1 fruit fly cellular context compared by ENCODE assay signal in the genomic region with DNA sequence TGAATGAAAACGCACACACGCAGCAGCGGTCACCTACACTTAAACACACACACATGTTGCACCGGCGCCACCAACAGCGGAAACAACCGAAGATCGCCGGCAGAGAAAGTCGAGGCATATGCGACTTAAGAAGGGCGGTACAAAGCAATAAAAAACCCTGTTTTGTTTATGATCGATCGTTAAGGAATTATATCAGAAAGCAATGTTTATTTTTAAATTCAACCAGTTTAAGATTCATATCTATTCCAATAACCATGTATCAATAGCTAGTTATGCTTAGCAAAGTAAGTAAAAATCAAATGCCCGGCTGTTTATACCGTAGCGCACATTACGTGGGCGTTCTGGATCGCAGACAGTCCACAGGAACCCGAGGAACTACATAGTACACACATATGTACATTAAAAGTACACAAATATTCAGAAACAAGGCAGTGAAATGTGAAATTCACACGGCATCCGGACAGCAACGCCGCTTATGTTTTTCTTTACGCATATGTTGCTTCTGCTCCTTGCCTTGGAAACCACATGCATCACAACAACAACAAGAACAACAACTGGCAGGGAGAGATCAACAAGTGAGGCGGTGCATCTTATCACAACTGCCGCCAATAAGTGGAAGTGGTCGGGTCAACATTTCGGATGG.
TF ChIP-seq lines count a peak whose summit lies in the region.

No protein-coding gene starts in this region.

TF ChIP-seq in whole organism, embryonic, 481 proteins besides CTCF, POLR2A, EP300 and RAD21 (continued from another document and continues in another):
- TF ChIP-seq Neu2 (GFP tag; optimal IDR thresholded peaks at IDR 0.05; lab: Kevin White, UChicago; ENCODE audit: borderline replicate concordance) (peak; percentile 97), CG18764 (GFP tag; optimal IDR thresholded peaks at IDR 0.05; lab: Kevin White, UChicago) (peak; percentile 95), CG11456 (GFP tag; IDR thresholded peaks at IDR 0.05; lab: Robert Waterston, UW) (peak; percentile 93), CG17359 (tag; optimal IDR thresholded peaks at IDR 0.05; lab: Kevin White, UChicago) (peak; percentile 99), CG6765 (GFP tag; optimal IDR thresholded peaks at IDR 0.05; lab: Kevin White, UChicago) (peak; percentile 82), Max (GFP tag; optimal IDR thresholded peaks at IDR 0.05; lab: Kevin White, UChicago) (peak; percentile 98), nom (GFP tag; optimal IDR thresholded peaks at IDR 0.05; lab: Kevin White, UChicago) (peak; percentile 90), CG12104 (GFP tag; optimal IDR thresholded peaks at IDR 0.05; lab: Kevin White, UChicago) (peak; percentile 95), D19B (GFP tag; optimal IDR thresholded peaks at IDR 0.05; lab: Kevin White, UChicago) (peak; percentile 70), Ets65A (GFP tag; lab: Kevin White, UChicago) (peak; percentile 99), CG16779 (GFP tag; IDR thresholded peaks at IDR 0.05; lab: Robert Waterston, UW) (peak; percentile 93), zfh1 (GFP tag; IDR thresholded peaks at IDR 0.05; lab: Robert Waterston, UW) (peak; percentile 99), Lhr (GFP tag; optimal IDR thresholded peaks at IDR 0.05; lab: Kevin White, UChicago) (peak; percentile 93), Hr78 (GFP tag; optimal IDR thresholded peaks at IDR 0.05; lab: Kevin White, UChicago) (peak in 1 of 2 experiments; percentile 93), MBD-R2 (GFP tag; IDR thresholded peaks at IDR 0.05; lab: Robert Waterston, UW) (peak; percentile 64; the same call in 1 of the 2 replicates), nerfin-1 (tag; optimal IDR thresholded peaks at IDR 0.05; lab: Kevin White, UChicago) (peak; percentile 97), CG3847 (GFP tag; IDR thresholded peaks at IDR 0.05; lab: Robert Waterston, UW) (peak; percentile 93), CG14860 (GFP tag; IDR thresholded peaks at IDR 0.05; lab: Robert Waterston, UW; ENCODE audit: partially characterized antibody) (no peak), lmd (GFP tag; IDR thresholded peaks at IDR 0.05; lab: Robert Waterston, UW) (peak; percentile 97), Xrp1 (GFP tag; IDR thresholded peaks at IDR 0.05; lab: Robert Waterston, UW) (peak; percentile 99), CG10274 (GFP tag; optimal IDR thresholded peaks at IDR 0.05; lab: Kevin White, UChicago) (peak; percentile 100), schlank (tag; optimal IDR thresholded peaks at IDR 0.05; lab: Kevin White, UChicago) (peak; percentile 76), CG10979 (tag; optimal IDR thresholded peaks at IDR 0.05; lab: Kevin White, UChicago) (peak; percentile 100), CG13624 (GFP tag; optimal IDR thresholded peaks at IDR 0.05; lab: Kevin White, UChicago) (peak; percentile 95), dmrt99B (tag; optimal IDR thresholded peaks at IDR 0.05; lab: Kevin White, UChicago) (peak; percentile 98), Oli (tag; optimal IDR thresholded peaks at IDR 0.05; lab: Kevin White, UChicago) (peak; percentile 97), pzg (GFP tag; optimal IDR thresholded peaks at IDR 0.05; lab: Kevin White, UChicago) (no peak), Optix (GFP tag; IDR thresholded peaks at IDR 0.05; lab: Robert Waterston, UW) (peak; percentile 98), Scr (GFP tag; IDR thresholded peaks at IDR 0.05; lab: Robert Waterston, UW; ENCODE audit: partially characterized antibody) (no peak), HLH54F (GFP tag; optimal IDR thresholded peaks at IDR 0.05; lab: Kevin White, UChicago) (peak; percentile 96), CG30403 (GFP tag; optimal IDR thresholded peaks at IDR 0.05; lab: Kevin White, UChicago) (peak; percentile 97), CG5245 (GFP tag; optimal IDR thresholded peaks at IDR 0.05; lab: Kevin White, UChicago) (peak; percentile 98), CG8924 (tag; optimal IDR thresholded peaks at IDR 0.05; lab: Kevin White, UChicago) (peak; percentile 98), fru (optimal IDR thresholded peaks at IDR 0.05; lab: Kevin White, UChicago) (no peak), CG14050 (GFP tag; IDR thresholded peaks at IDR 0.05; lab: Robert Waterston, UW) (peak; percentile 93), CG6791 (GFP tag; IDR thresholded peaks at IDR 0.05; lab: Robert Waterston, UW; ENCODE audit: partially characterized antibody) (no peak), Stat92E (GFP tag; optimal IDR thresholded peaks at IDR 0.05; lab: Kevin White, UChicago) (peak in 1 of 3 experiments; percentile 96), CG10959 (GFP tag; IDR thresholded peaks at IDR 0.05; lab: Robert Waterston, UW) (peak; percentile 98), pfk (GFP tag; optimal IDR thresholded peaks at IDR 0.05; lab: Kevin White, UChicago) (peak; percentile 45), ken (GFP tag; IDR thresholded peaks at IDR 0.05; lab: Robert Waterston, UW) (peak; percentile 97), Spps (tag; optimal IDR thresholded peaks at IDR 0.05; lab: Kevin White, UChicago) (peak; percentile 98), Dip3 (GFP tag; optimal IDR thresholded peaks at IDR 0.05; lab: Kevin White, UChicago) (peak; percentile 91), onecut (GFP tag; IDR thresholded peaks at IDR 0.05; lab: Robert Waterston, UW) (peak; percentile 94), mld (GFP tag; IDR thresholded peaks at IDR 0.05; lab: Robert Waterston, UW; ENCODE audit: partially characterized antibody) (no peak), luna (GFP tag; optimal IDR thresholded peaks at IDR 0.05; lab: Kevin White, UChicago) (peak; percentile 33), CG15601 (tag; optimal IDR thresholded peaks at IDR 0.05; lab: Kevin White, UChicago) (peak; percentile 96), nmo (GFP tag; optimal IDR thresholded peaks at IDR 0.05; lab: Kevin White, UChicago) (peak; percentile 98), twi (tag; optimal IDR thresholded peaks at IDR 0.05; lab: Kevin White, UChicago) (peak; percentile 100), vnd (GFP tag; IDR thresholded peaks at IDR 0.05; lab: Robert Waterston, UW; ENCODE audit: partially characterized antibody) (no peak), CG8944 (GFP tag; optimal IDR thresholded peaks at IDR 0.05; lab: Kevin White, UChicago) (peak; percentile 97), CG7786 (GFP tag; optimal IDR thresholded peaks at IDR 0.05; lab: Kevin White, UChicago) (peak; percentile 97), CG17328 (GFP tag; IDR thresholded peaks at IDR 0.05; lab: Robert Waterston, UW) (peak; percentile 99), CG8478 (optimal IDR thresholded peaks at IDR 0.05; lab: Kevin White, UChicago) (no peak), fd96Cb (tag; optimal IDR thresholded peaks at IDR 0.05; lab: Kevin White, UChicago) (peak; percentile 99), trem (tag; optimal IDR thresholded peaks at IDR 0.05; lab: Kevin White, UChicago) (peak; percentile 97), Hr39 (optimal IDR thresholded peaks at IDR 0.05; lab: Kevin White, UChicago) (no peak), CG7745 (tag; optimal IDR thresholded peaks at IDR 0.05; lab: Kevin White, UChicago) (peak; percentile 78), ara (GFP tag; IDR thresholded peaks at IDR 0.05; lab: Robert Waterston, UW) (peak; percentile 99), gro (GFP tag; optimal IDR thresholded peaks at IDR 0.05; lab: Kevin White, UChicago) (peak; percentile 93), cas (GFP tag; IDR thresholded peaks at IDR 0.05; lab: Robert Waterston, UW) (peak; percentile 73), ftz-f1 (GFP tag; optimal IDR thresholded peaks at IDR 0.05; lab: Kevin White, UChicago) (peak; percentile 38), ap (GFP tag; IDR thresholded peaks at IDR 0.05; lab: Robert Waterston, UW) (peak; percentile 96), Nf-YB (GFP tag; optimal IDR thresholded peaks at IDR 0.05; lab: Kevin White, UChicago) (peak; percentile 85), zf30C (GFP tag; optimal IDR thresholded peaks at IDR 0.05; lab: Kevin White, UChicago) (no peak), rib (GFP tag; IDR thresholded peaks at IDR 0.05; lab: Robert Waterston, UW) (peak; percentile 44), Deaf1 (tag; optimal IDR thresholded peaks at IDR 0.05; lab: Kevin White, UChicago) (peak; percentile 83), Hmx (GFP tag; optimal IDR thresholded peaks at IDR 0.05; lab: Kevin White, UChicago) (peak; percentile 81), sc (optimal IDR thresholded peaks at IDR 0.05; lab: Kevin White, UChicago) (no peak), sc (GFP tag; optimal IDR thresholded peaks at IDR 0.05; lab: Kevin White, UChicago) (peak; percentile 98), ac (GFP tag; optimal IDR thresholded peaks at IDR 0.05; lab: Kevin White, UChicago) (peak; percentile 95), CG7963 (GFP tag; IDR thresholded peaks at IDR 0.05; lab: Robert Waterston, UW; ENCODE audit: partially characterized antibody) (no peak), CG11723 (GFP tag; optimal IDR thresholded peaks at IDR 0.05; lab: Kevin White, UChicago) (peak; percentile 94), CG3995 (GFP tag; optimal IDR thresholded peaks at IDR 0.05; lab: Kevin White, UChicago) (peak; percentile 69), Tbp (GFP tag; optimal IDR thresholded peaks at IDR 0.05; lab: Kevin White, UChicago) (no peak), HLHmδ (GFP tag; optimal IDR thresholded peaks at IDR 0.05; lab: Kevin White, UChicago) (peak; percentile 68), Six4 (GFP tag; optimal IDR thresholded peaks at IDR 0.05; lab: Kevin White, UChicago) (peak; percentile 97), CG7928 (GFP tag; optimal IDR thresholded peaks at IDR 0.05; lab: Kevin White, UChicago) (peak; percentile 71), HLH3B (GFP tag; IDR thresholded peaks at IDR 0.05; lab: Robert Waterston, UW) (peak; percentile 95), chinmo (GFP tag; IDR thresholded peaks at IDR 0.05; lab: Robert Waterston, UW; ENCODE audit: partially characterized antibody) (0 out of 4 replicates have a peak, but pooled peaks have one; percentile 48), MESR4 (GFP tag; optimal IDR thresholded peaks at IDR 0.05; lab: Kevin White, UChicago) (peak; percentile 57), Trl (optimal IDR thresholded peaks at IDR 0.05; lab: Kevin White, UChicago) (no peak), Trl (GFP tag; optimal IDR thresholded peaks at IDR 0.05; lab: Kevin White, UChicago) (peak; percentile 98), dmrt11E (tag; optimal IDR thresholded peaks at IDR 0.05; lab: Kevin White, UChicago) (peak; percentile 99), cg (GFP tag; optimal IDR thresholded peaks at IDR 0.05; lab: Kevin White, UChicago) (peak; percentile 88), CG15514 (GFP tag; optimal IDR thresholded peaks at IDR 0.05; lab: Kevin White, UChicago) (peak; percentile 73), Drgx (GFP tag; IDR thresholded peaks at IDR 0.05; lab: Robert Waterston, UW) (peak; percentile 97), Pdp1 (GFP tag; optimal IDR thresholded peaks at IDR 0.05; lab: Kevin White, UChicago) (peak; percentile 95 to 97), so (GFP tag; IDR thresholded peaks at IDR 0.05; lab: Robert Waterston, UW) (peak; percentile 97), CG4707 (GFP tag; optimal IDR thresholded peaks at IDR 0.05; lab: Kevin White, UChicago) (peak; percentile 90), Opbp (GFP tag; IDR thresholded peaks at IDR 0.05; lab: Robert Waterston, UW; ENCODE audit: partially characterized antibody) (no peak), tio (GFP tag; optimal IDR thresholded peaks at IDR 0.05; lab: Kevin White, UChicago) (peak; percentile 96), CG14441 (GFP tag; IDR thresholded peaks at IDR 0.05; lab: Robert Waterston, UW) (peak; percentile 95), CG11093 (GFP tag; IDR thresholded peaks at IDR 0.05; lab: Robert Waterston, UW) (peak; percentile 97), CG9215 (GFP tag; IDR thresholded peaks at IDR 0.05; lab: Robert Waterston, UW) (peak; percentile 88), Usf (GFP tag; optimal IDR thresholded peaks at IDR 0.05; lab: Kevin White, UChicago) (peak; percentile 96), CG11247 (GFP tag; IDR thresholded peaks at IDR 0.05; lab: Robert Waterston, UW) (peak; percentile 95), CG9727 (GFP tag; optimal IDR thresholded peaks at IDR 0.05; lab: Kevin White, UChicago) (peak; percentile 99), H15 (GFP tag; IDR thresholded peaks at IDR 0.05; lab: Robert Waterston, UW) (peak; percentile 97), CG17385 (GFP tag; optimal IDR thresholded peaks at IDR 0.05; lab: Kevin White, UChicago) (peak; percentile 90), unpg (GFP tag; optimal IDR thresholded peaks at IDR 0.05; lab: Kevin White, UChicago) (peak; percentile 97), B-H1 (GFP tag; IDR thresholded peaks at IDR 0.05; lab: Robert Waterston, UW) (peak; percentile 93), CG30020 (tag; optimal IDR thresholded peaks at IDR 0.05; lab: Kevin White, UChicago) (peak; percentile 77), Hand (GFP tag; optimal IDR thresholded peaks at IDR 0.05; lab: Kevin White, UChicago) (peak; percentile 79), CG1792 (GFP tag; optimal IDR thresholded peaks at IDR 0.05; lab: Kevin White, UChicago) (peak; percentile 97), NC2β (GFP tag; optimal IDR thresholded peaks at IDR 0.05; lab: Kevin White, UChicago) (peak; percentile 97), CG7556 (GFP tag; optimal IDR thresholded peaks at IDR 0.05; lab: Kevin White, UChicago) (peak; percentile 94), HmgZ (tag; optimal IDR thresholded peaks at IDR 0.05; lab: Kevin White, UChicago) (peak; percentile 89), CG9817 (tag; optimal IDR thresholded peaks at IDR 0.05; lab: Kevin White, UChicago) (peak; percentile 93), CG7271 (tag; optimal IDR thresholded peaks at IDR 0.05; lab: Kevin White, UChicago) (peak; percentile 91), gcm2 (GFP tag; optimal IDR thresholded peaks at IDR 0.05; lab: Kevin White, UChicago) (peak; percentile 96), Hmr (GFP tag; optimal IDR thresholded peaks at IDR 0.05; lab: Kevin White, UChicago) (peak; percentile 88), slp2 (GFP tag; optimal IDR thresholded peaks at IDR 0.05; lab: Kevin White, UChicago) (peak; percentile 96), Sry-δ (GFP tag; optimal IDR thresholded peaks at IDR 0.05; lab: Kevin White, UChicago) (peak; percentile 74), peb (GFP tag; IDR thresholded peaks at IDR 0.05; lab: Robert Waterston, UW) (peak; percentile 97), danr (GFP tag; IDR thresholded peaks at IDR 0.05; lab: Robert Waterston, UW) (peak; percentile 94), pnt (GFP tag; optimal IDR thresholded peaks at IDR 0.05; lab: Kevin White, UChicago) (peak; percentile 98), CG9609 (GFP tag; optimal IDR thresholded peaks at IDR 0.05; lab: Kevin White, UChicago) (peak; percentile 97), Ssrp (tag; optimal IDR thresholded peaks at IDR 0.05; lab: Kevin White, UChicago) (peak; percentile 96), h (optimal IDR thresholded peaks at IDR 0.05; lab: Kevin White, UChicago) (no peak), C15 (GFP tag; IDR thresholded peaks at IDR 0.05; lab: Robert Waterston, UW) (peak; percentile 86; the same call in 2 of the 3 replicates), seq (GFP tag; IDR thresholded peaks at IDR 0.05; lab: Robert Waterston, UW) (peak; percentile 95), lab (GFP tag; optimal IDR thresholded peaks at IDR 0.05; lab: Kevin White, UChicago) (peak; percentile 97), NC2α (GFP tag; optimal IDR thresholded peaks at IDR 0.05; lab: Kevin White, UChicago) (peak; percentile 95)
